Fruit fly (Drosophila melanogaster) whole organism, prepupa: Measurements from ENCODE around the gene DppIII.
A peak's percentile ranks its signal among the peaks of the same experiment; 100 is the strongest.

ENCODE experiments used
- CG10631 ChIP-seq: fragments of 200-800 bp; sonication (Bioruptor generic); optimal IDR thresholded peaks from 2 replicates; lab custom pipeline; 2016; ENCODE audit warnings: missing biosample characterization, missing genetic modification characterization
- CG11762 ChIP-seq: fragments of 200-800 bp; sonication (Bioruptor generic); optimal IDR thresholded peaks from 3 replicates; lab custom pipeline; 2016; ENCODE audit warnings: missing biosample characterization, missing genetic modification characterization; ENCODE audit not compliant: insufficient read depth
- CG11902 ChIP-seq: fragments of 200-800 bp; sonication (Bioruptor generic); optimal IDR thresholded peaks from 3 replicates; lab custom pipeline; 2016; ENCODE audit warnings: missing biosample characterization, missing genetic modification characterization
- CG15336 ChIP-seq: fragments of 200-800 bp; sonication (Bioruptor generic); IDR thresholded peaks from 2 replicates; pipeline ENCODE4 v1.3.6; 2022; ENCODE audit warnings: missing biosample characterization, missing genetic modification characterization
- CG16779 ChIP-seq: fragments of 200-800 bp; sonication (Bioruptor generic); optimal IDR thresholded peaks from 3 replicates; lab custom pipeline; 2017; ENCODE audit warnings: missing biosample characterization, mild to moderate bottlenecking, missing genetic modification characterization
- CG3032 ChIP-seq: fragments of 200-800 bp; optimal IDR thresholded peaks from 2 replicates; lab custom pipeline; 2019; ENCODE audit warnings: missing biosample characterization, mild to moderate bottlenecking, missing genetic modification characterization, moderate library complexity
- CG32006 ChIP-seq: fragments of 200-800 bp; sonication (Bioruptor generic); optimal IDR thresholded peaks from 3 replicates; lab custom pipeline; 2017; ENCODE audit warnings: missing biosample characterization, mild to moderate bottlenecking, missing genetic modification characterization
- CG34406 ChIP-seq: fragments of 200-800 bp; sonication (Bioruptor generic); optimal IDR thresholded peaks from 3 replicates; lab custom pipeline; 2016; ENCODE audit warnings: missing biosample characterization, missing genetic modification characterization
- CG3919 ChIP-seq: fragments of 200-800 bp; sonication (Bioruptor generic); optimal IDR thresholded peaks from 3 replicates; lab custom pipeline; 2016; ENCODE audit warnings: missing biosample characterization, missing genetic modification characterization
- CG6163 ChIP-seq: fragments of 200-800 bp; sonication (Bioruptor generic); IDR thresholded peaks from 3 replicates; pipeline ENCODE4 v1.3.6; 2022; ENCODE audit warnings: missing biosample characterization, missing genetic modification characterization
- CG6854 ChIP-seq: fragments of 200-800 bp; sonication (Bioruptor generic); optimal IDR thresholded peaks from 2 replicates; lab custom pipeline; 2017; ENCODE audit warnings: missing biosample characterization, mild to moderate bottlenecking, missing genetic modification characterization
- CG8632 ChIP-seq: fragments of 200-800 bp; sonication (Bioruptor generic); optimal IDR thresholded peaks from 3 replicates; lab custom pipeline; 2016; ENCODE audit warnings: missing biosample characterization, missing genetic modification characterization
- Eip75B ChIP-seq: fragments of 200-800 bp; sonication (Bioruptor generic); optimal IDR thresholded peaks from 3 replicates; lab custom pipeline; 2016; ENCODE audit warnings: missing biosample characterization, missing genetic modification characterization
- Eip78C ChIP-seq: fragments of 200-800 bp; sonication (Bioruptor generic); peaks from one replicate; lab custom pipeline; 2016; ENCODE audit warnings: missing biosample characterization, missing genetic modification characterization
- Ets96B ChIP-seq: fragments of 200-800 bp; optimal IDR thresholded peaks from 2 replicates; lab custom pipeline; 2019; ENCODE audit warnings: missing biosample characterization, mild to moderate bottlenecking, missing genetic modification characterization, moderate library complexity
- Gug ChIP-seq: fragments of 200-800 bp; sonication (Bioruptor generic); IDR thresholded peaks from 2 replicates; pipeline ENCODE4 v1.3.6; 2022; ENCODE audit warnings: missing biosample characterization, missing genetic modification characterization
- Met ChIP-seq: fragments of 200-800 bp; sonication (Bioruptor generic); optimal IDR thresholded peaks from 3 replicates; lab custom pipeline; 2016; ENCODE audit warnings: missing biosample characterization, missing genetic modification characterization
- OdsH ChIP-seq: fragments of 200-800 bp; sonication (Bioruptor generic); optimal IDR thresholded peaks from 3 replicates; lab custom pipeline; 2016; ENCODE audit warnings: missing biosample characterization, missing genetic modification characterization
- Smox ChIP-seq: fragments of 200-800 bp; sonication (Bioruptor generic); optimal IDR thresholded peaks from 3 replicates; lab custom pipeline; 2016; ENCODE audit warnings: missing biosample characterization, missing genetic modification characterization
- Sox102F ChIP-seq: fragments of 200-800 bp; sonication (Bioruptor generic); optimal IDR thresholded peaks from 2 replicates; lab custom pipeline; 2016; ENCODE audit warnings: missing biosample characterization, mild to moderate bottlenecking, missing genetic modification characterization
- Sox14 ChIP-seq: fragments of 200-800 bp; sonication (Bioruptor generic); optimal IDR thresholded peaks from 3 replicates; lab custom pipeline; 2016; ENCODE audit warnings: missing biosample characterization, missing genetic modification characterization
- Sox15 ChIP-seq: fragments of 200-800 bp; sonication (Bioruptor generic); optimal IDR thresholded peaks from 3 replicates; lab custom pipeline; 2016; ENCODE audit warnings: missing biosample characterization, missing genetic modification characterization
- cyc ChIP-seq: fragments of 200-800 bp; sonication (Bioruptor generic); optimal IDR thresholded peaks from 3 replicates; lab custom pipeline; 2016; ENCODE audit warnings: missing biosample characterization, missing genetic modification characterization
- esn ChIP-seq: fragments of 200-800 bp; sonication (Bioruptor generic); optimal IDR thresholded peaks from 2 replicates; lab custom pipeline; 2016; ENCODE audit warnings: missing biosample characterization, mild to moderate bottlenecking, missing genetic modification characterization, moderate library complexity
- fkh ChIP-seq: fragments of 200-800 bp; sonication (Bioruptor generic); optimal IDR thresholded peaks from 3 replicates; lab custom pipeline; 2017; ENCODE audit warnings: missing biosample characterization, mild to moderate bottlenecking, missing genetic modification characterization, moderate library complexity
- net ChIP-seq: fragments of 200-800 bp; sonication (Bioruptor generic); optimal IDR thresholded peaks from 3 replicates; lab custom pipeline; 2016; ENCODE audit warnings: missing biosample characterization, missing genetic modification characterization
- spab ChIP-seq: fragments of 200-800 bp; sonication (Bioruptor generic); optimal IDR thresholded peaks from 2 replicates; lab custom pipeline; 2017; ENCODE audit warnings: missing biosample characterization, mild to moderate bottlenecking, missing genetic modification characterization, missing genetic modification reagents
- ss ChIP-seq, 2 experiments: fragments of 200-800 bp; sonication (Bioruptor generic); optimal IDR thresholded peaks; 2 replicates in 1 of 2; 3 replicates in 1 of 2; lab custom pipeline; 2017 to 2018; ENCODE audit warnings: mild to moderate bottlenecking in 2 of 2, missing biosample characterization in 2 of 2, missing genetic modification characterization in 2 of 2, moderate library complexity in 1 of 2
- svp ChIP-seq: fragments of 200-800 bp; sonication (Bioruptor generic); peaks from one replicate; lab custom pipeline; 2016; ENCODE audit warnings: missing biosample characterization, missing genetic modification characterization
- topi ChIP-seq: fragments of 200-800 bp; sonication (Bioruptor generic); optimal IDR thresholded peaks from 3 replicates; lab custom pipeline; 2016; ENCODE audit warnings: missing biosample characterization, missing genetic modification characterization
- vri ChIP-seq: fragments of 200-800 bp; sonication (Bioruptor generic); optimal IDR thresholded peaks from 3 replicates; lab custom pipeline; 2016; ENCODE audit warnings: missing biosample characterization, mild to moderate bottlenecking, missing genetic modification characterization

The DppIII gene

dm6 chr3R:8355579-8355978 is 11.4 kb downstream of the DppIII start (continued):
- TF ChIP-seq Sox15 (GFP tag; lab: Kevin White, UChicago) (peak; percentile 86), Gug (GFP tag; lab: Robert Waterston, UW) (peak; percentile 77), CG32006 (GFP tag; lab: Kevin White, UChicago) (peak; percentile 85), svp (peak; percentile 90), spab (GFP tag; lab: Kevin White, UChicago) (peak; percentile 72), esn (peak; percentile 77), Ets96B (peak; percentile 89), CG3919 (GFP tag; lab: Kevin White, UChicago) (peak; percentile 92), OdsH (GFP tag; lab: Kevin White, UChicago) (peak; percentile 90), CG8632 (GFP tag; lab: Kevin White, UChicago) (peak; percentile 80), CG3032 (tag; lab: Kevin White, UChicago) (peak; percentile 69), Sox102F (peak; percentile 82), CG6163 (GFP tag; lab: Robert Waterston, UW) (peak; percentile 94), Smox (GFP tag; lab: Kevin White, UChicago) (peak; percentile 73), topi (GFP tag; lab: Kevin White, UChicago) (peak; percentile 84), Met (GFP tag; lab: Kevin White, UChicago) (peak; percentile 75), ss (GFP tag; optimal IDR thresholded peaks at IDR 0.05; lab: Kevin White, UChicago) (peak; percentile 46 to 89), CG15336 (GFP tag; lab: Robert Waterston, UW) (peak; percentile 92), cyc (GFP tag; lab: Kevin White, UChicago) (peak; percentile 79), CG16779 (tag; lab: Kevin White, UChicago) (peak; percentile 71)

dm6 chr3R:8356626-8357290 is 12.6 kb downstream of the DppIII start, which contains the start of gene stck:
TSS of gene stck (plus strand) at chr3R:8356978.
- peak; percentile 1 for TF ChIP-seq fkh (GFP tag; lab: Kevin White, UChicago)
- TF ChIP-seq vri (GFP tag; lab: Kevin White, UChicago), result peak; percentile 86
- TF ChIP-seq CG11762 (GFP tag; lab: Kevin White, UChicago), result no peak
- peak; percentile 5 for TF ChIP-seq Sox14 (GFP tag; lab: Kevin White, UChicago)

- TF ChIP-seq CG11902 (GFP tag; lab: Kevin White, UChicago) (no peak), CG34406 (GFP tag; lab: Kevin White, UChicago) (no peak), fkh (GFP tag; lab: Kevin White, UChicago) (peak; percentile 90), svp (peak; percentile 67), Eip75B (no peak), cyc (GFP tag; lab: Kevin White, UChicago) (no peak), Eip78C (peak; percentile 80), CG6854 (GFP tag; lab: Kevin White, UChicago) (no peak), net (GFP tag; lab: Kevin White, UChicago) (peak; percentile 39), vri (GFP tag; lab: Kevin White, UChicago) (peak; percentile 86), Ets96B (no peak)
These were observed 13.3 kb downstream of the DppIII start for dm6 chr3R:8357372-8357992.

dm6 chr3R:8358004-8358403 is 13.8 kb downstream of the DppIII start:
- TF ChIP-seq Eip78C (peak; percentile 24), Sox15 (GFP tag; lab: Kevin White, UChicago) (no peak)

- peak; percentile 35 for TF ChIP-seq CG10631 (GFP tag; lab: Kevin White, UChicago)
- TF ChIP-seq Eip75B, result no peak
- TF ChIP-seq svp, result peak; percentile 39
These were observed 18.2 kb downstream of the DppIII start, which contains the start of the genes Veneno and CG7963 for dm6 chr3R:8362259-8362876. TSS of gene Veneno (minus strand) at chr3R:8362554. TSS of gene CG7963 (plus strand) at chr3R:8362826.
